Worm (Caenorhabditis elegans) whole organism, L4/young adult: ENCODE data around the gene din-1.

ENCODE experiments used
- W03F9.2 ChIP-seq: fragments of 150-350 bp; optimal IDR thresholded peaks from 2 replicates; lab custom pipeline; 2014; ENCODE audit warnings: missing biosample characterization, missing genetic modification characterization
- dao-5 ChIP-seq: sonication (generic microtip); optimal IDR thresholded peaks from 2 replicates; lab custom pipeline; 2016; ENCODE audit warnings: missing genotype, missing genetic modification characterization, moderate library complexity, missing compliant biosample characterization
- him-1 ChIP-seq: sonication (generic microtip); optimal IDR thresholded peaks from 2 replicates; lab custom pipeline; 2016; ENCODE audit warnings: missing genotype, missing genetic modification reagents, missing genetic modification characterization, missing compliant biosample characterization

- no peak for TF ChIP-seq him-1
- no peak for TF ChIP-seq W03F9.2 (tag; lab: Kevin White, UChicago)
- no peak for TF ChIP-seq dao-5 (tag; lab: Kevin White, UChicago)
These were observed 3.5 kb downstream of the din-1 start for ce11 chrII:11629957-11630356.
